Worm (Caenorhabditis elegans): ENCODE results near the gene prdm-14.

ce11 chrX:9053426-9053825 lies 7.4 kb downstream of the prdm-14 start:
- TF ChIP-seq ceh-82 (tag; optimal IDR thresholded peaks at IDR 0.05) (no peak), zag-1 (tag; optimal IDR thresholded peaks at IDR 0.05) (no peak), unc-62 (GFP tag; optimal IDR thresholded peaks at IDR 0.05) (no peak), ceh-90 (tag; optimal IDR thresholded peaks at IDR 0.05) (no peak), ztf-11 (tag; optimal IDR thresholded peaks at IDR 0.05) (no peak), ceh-88 (GFP tag; IDR thresholded peaks at IDR 0.05) (no peak), Y116A8C.19 (tag; optimal IDR thresholded peaks at IDR 0.05; ENCODE audit: borderline replicate concordance) (no peak), ama-1 (optimal IDR thresholded peaks at IDR 0.05) (no peak), egl-27 (tag; optimal IDR thresholded peaks at IDR 0.05) (no peak), mdl-1 (tag; optimal IDR thresholded peaks at IDR 0.05) (no peak), nhr-47 (tag; optimal IDR thresholded peaks at IDR 0.05) (no peak), nhr-11 (tag; optimal IDR thresholded peaks at IDR 0.05) (no peak), lir-3 (tag; optimal IDR thresholded peaks at IDR 0.05; ENCODE audit: poor library complexity) (no peak), alr-1 (tag; optimal IDR thresholded peaks at IDR 0.05; ENCODE audit: borderline replicate concordance) (no peak)
